Fruit fly (Drosophila melanogaster): ENCODE results near the gene Rad9.
A peak's percentile ranks its signal among the peaks of the same experiment; 100 is the strongest.

Gene Rad9

DNA sequence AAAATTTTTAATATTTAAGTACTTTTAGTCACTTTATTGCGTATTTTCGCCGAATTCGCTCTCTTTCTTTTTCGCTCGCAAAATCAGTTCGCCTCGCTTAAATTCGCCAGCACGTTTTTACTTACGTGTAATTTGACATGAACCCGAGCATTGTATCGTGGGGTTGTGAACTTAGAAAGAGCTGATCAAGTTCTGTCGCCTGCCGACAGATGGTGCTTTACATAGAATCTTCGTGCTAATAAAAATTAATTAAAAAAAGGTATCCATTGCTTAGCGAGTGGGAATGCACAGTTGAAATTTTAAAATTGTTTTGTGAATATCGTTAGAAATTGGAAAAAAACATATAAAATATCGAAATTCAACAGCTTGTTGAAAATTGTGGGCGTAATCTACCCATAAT is 23.9 kb downstream of the Rad9 start:
- TF ChIP-seq CTCF (optimal IDR thresholded peaks at IDR 0.05) = peak; percentile 93 to 98
- TF ChIP-seq CG8478 (optimal IDR thresholded peaks at IDR 0.05) = no peak

DNA sequence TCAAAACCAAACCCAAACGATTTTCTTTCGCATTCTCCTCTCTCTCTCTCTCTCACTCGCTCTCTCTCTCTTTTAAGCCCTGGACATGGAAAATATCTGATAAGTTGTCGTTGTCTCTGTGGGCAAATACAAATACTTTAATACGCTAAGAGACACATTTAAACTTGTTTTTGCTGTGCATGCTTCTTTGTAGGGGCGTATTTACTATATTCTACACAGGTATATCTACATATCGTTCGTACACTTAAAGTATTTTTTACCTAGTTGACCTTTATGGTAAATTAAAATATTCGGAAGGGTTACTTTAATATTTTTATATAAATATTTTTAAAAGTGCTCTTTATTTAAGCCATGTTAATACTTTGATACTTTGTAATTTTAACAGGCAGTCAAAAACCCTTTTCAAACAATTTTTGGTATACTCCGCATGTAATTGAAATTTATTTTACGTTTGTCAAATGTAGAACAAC is 26.0 kb downstream of the Rad9 start:
- TF ChIP-seq CTCF (optimal IDR thresholded peaks at IDR 0.05) (no peak), CG8478 (optimal IDR thresholded peaks at IDR 0.05) (no peak)

DNA sequence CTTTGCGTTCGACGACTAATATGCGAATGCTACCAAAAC is 26.3 kb downstream of the Rad9 start, which contains the start of gene Indy:
Gene Indy (minus strand): TSS at position 35 of the 39 bp plus-strand sequence.
- TF ChIP-seq CG8478 (optimal IDR thresholded peaks at IDR 0.05) (no peak), CTCF (optimal IDR thresholded peaks at IDR 0.05) (no peak)

DNA sequence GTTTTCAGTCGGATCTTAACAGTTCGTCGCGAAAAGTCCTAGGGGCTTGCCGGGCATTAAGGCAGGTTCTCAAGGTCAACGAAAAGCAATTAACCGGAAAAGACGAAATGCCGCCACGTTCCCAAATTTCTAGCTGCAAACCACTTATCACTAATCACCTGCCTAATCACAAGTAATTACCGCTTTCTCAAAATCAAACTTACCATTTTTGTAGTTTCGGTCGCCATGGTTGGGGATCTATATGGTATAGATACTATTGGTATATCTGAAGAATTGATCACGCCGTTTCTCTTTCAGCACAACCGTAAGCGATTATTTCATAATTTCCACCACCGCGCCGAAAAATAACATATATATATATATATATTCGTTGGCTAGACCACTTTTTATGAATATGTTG is 26.5 kb downstream of the Rad9 start:
- TF ChIP-seq CG8478 (optimal IDR thresholded peaks at IDR 0.05) (no peak), CTCF (optimal IDR thresholded peaks at IDR 0.05) (no peak)

DNA sequence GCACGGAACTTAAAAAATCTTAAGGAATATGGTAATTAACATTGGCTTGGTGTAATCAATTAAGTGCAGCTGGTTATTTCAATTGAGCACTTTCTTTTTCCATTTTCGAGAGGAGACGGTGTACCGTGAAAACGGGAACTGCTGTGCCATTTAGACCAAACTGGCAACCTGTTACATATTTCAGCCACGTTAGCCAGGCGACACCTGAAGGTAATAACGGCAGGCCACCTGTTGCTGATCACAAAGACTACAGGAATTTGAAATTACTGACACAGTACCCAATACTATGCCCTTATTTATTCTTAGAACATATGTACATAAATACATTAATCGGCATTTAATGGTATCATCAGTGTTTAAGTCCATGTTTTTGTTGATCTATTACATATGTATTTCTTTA is 30.1 kb downstream of the Rad9 start:
- TF ChIP-seq CG8478 (optimal IDR thresholded peaks at IDR 0.05) (no peak), CTCF (optimal IDR thresholded peaks at IDR 0.05) (peak; percentile 53 to 61)

DNA sequence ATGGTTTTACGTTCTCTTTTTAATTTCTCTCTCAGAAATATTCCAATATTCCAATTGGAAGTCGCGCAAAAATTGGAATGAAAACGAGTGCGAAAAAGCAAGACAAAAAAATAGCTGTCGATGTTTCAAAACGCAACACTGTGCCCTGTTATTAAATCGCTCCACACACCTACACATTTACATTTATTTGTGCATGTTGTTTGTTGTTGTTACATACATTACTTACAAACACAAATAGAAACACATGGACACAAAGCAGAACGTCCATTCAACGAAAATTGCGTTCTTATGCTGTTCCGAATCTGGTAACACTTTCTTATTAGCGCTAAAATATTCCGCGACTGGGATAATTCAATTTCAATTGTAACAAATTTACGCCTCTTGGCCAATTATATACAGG is 31.1 kb downstream of the Rad9 start:
- TF ChIP-seq CTCF (optimal IDR thresholded peaks at IDR 0.05) (peak in 1 of 2 experiments; percentile 46), CG8478 (optimal IDR thresholded peaks at IDR 0.05) (no peak)

DNA sequence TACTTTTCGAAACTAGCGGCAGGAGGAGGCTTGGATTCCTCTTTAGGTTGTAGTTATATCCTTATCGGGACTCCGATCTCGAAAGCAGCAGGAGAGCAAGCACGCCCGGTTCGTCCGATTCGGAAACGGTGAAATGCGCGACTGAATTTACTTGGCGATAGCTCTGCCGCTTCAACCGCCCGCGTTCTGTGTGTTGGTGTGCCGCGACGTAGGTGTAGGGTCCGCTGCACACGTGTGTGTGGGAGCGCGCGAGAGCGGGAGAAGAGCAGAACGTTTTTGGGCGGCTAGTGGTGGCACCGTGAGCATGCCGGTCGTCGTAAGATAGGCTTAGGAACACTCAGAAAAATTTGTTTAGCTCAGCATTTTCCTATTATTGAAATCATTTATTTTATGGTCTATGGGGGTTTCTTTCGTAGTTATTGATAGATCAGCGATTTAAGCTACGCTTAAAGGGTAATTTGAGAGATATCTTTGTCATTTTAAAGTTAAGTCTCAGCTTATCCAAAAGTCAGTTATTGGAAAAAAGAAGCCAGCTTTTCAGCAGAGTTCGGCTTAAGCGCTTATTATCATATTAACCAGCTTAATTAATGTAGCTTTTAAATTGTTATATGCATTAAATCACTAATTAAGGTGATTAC is 31.9 kb downstream of the Rad9 start:
- TF ChIP-seq CG8478 (optimal IDR thresholded peaks at IDR 0.05) (no peak), CTCF (optimal IDR thresholded peaks at IDR 0.05) (no peak)

DNA sequence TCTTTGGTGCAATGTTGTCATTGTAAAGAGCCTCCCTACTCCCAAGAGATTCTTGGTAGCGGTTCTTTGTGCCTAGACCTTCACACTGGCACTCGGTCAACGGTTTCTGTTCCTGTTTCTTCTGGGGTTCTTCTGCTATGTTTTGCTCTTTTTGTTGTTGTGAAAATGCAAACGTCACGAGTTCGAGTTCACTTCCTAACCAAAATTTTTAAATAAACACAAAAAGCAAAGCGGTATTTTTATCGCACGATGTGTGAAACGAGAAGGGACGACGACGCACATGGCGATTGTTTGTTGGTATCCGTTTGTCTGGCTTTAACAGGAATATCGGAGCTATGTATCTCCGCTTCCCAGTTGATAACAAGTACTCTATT is 32.4 kb downstream of the Rad9 start:
- TF ChIP-seq CG8478 (optimal IDR thresholded peaks at IDR 0.05) (no peak), CTCF (optimal IDR thresholded peaks at IDR 0.05) (no peak)

DNA sequence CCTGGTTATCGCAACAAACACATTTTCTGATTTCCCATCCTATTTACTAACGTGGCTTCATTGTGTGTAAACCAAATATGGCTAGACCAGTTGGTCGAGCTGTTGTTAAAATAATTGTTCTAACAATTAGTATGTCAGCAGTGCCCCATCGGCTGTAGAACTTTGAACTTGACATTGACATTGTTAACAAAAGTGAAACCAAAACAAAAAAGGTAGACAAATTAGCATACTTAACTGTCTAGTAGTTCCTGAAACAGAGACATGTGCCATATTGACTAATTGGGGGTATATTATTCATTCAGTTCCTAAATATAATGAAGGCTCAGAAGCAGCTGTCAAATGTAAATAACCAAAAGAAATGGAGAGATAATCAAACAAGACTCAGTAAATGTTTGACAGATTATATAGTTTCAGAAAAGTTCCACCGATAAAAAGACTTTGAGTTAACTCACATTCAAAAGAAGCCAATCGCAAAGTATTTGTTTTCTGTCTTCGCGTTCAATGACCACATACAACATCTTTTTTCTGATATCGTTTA is 34.6 kb downstream of the Rad9 start:
- no peak for TF ChIP-seq CTCF (optimal IDR thresholded peaks at IDR 0.05)
- TF ChIP-seq CG8478 (optimal IDR thresholded peaks at IDR 0.05) = no peak

DNA sequence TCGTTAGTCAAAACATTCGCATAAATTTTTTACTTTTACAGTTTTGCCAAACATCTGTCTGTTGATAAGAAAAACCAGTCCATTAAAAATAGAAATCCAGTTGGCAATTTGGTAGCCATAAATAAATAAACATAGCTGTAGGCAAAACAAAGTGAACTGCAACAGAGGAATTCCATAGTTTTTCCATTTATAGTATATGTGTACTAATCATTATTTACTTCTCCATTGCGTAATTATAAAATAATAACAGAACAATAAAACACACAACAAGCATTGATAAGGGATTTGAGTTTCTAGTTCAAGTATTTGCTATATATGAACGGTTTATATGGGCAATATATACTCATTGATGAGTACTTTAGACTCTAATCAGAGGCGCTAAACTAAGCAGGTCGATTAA is 35.7 kb downstream of the Rad9 start:
- TF ChIP-seq CG8478 (optimal IDR thresholded peaks at IDR 0.05) (no peak), CTCF (optimal IDR thresholded peaks at IDR 0.05) (no peak)

DNA sequence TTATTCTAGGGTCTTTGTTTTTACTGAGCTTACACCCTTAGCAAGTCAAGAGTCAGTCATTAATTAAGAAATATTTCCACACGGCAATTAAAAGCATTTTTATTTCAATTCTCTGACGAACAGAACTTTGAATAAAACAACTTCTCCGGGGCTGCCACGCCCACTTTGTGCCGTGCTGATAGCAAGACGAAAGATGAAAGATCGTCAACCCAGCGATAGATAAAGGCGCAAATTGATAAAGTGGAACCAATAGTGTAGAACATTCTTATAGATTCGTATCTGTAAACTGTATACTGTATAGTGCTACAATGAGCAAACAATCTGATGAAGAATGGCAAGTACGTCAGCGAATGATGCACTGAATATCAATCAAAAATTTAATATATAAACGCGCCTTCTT is 37.4 kb downstream of the Rad9 start:
- no peak for TF ChIP-seq CG8478 (optimal IDR thresholded peaks at IDR 0.05)

DNA sequence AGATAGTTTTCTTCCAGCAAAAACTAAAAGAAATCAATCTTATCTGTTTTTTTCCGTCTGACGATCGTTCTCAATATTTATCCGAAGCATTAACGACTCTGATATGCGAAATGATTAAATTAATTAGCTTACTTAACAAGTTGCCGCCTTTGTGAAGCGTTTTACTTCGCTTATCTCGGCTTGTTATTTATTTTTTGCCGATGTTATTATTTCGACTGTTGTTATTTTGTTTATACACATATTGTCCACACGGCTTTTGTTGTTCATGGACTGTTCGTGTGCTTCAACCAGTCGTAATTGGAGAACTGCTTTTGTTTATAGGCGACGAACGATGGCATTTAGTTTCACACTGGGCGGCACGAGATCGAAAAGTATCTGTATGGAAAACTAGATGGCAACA is 39.1 kb downstream of the Rad9 start:
- TF ChIP-seq CTCF (optimal IDR thresholded peaks at IDR 0.05) (no peak), CG8478 (optimal IDR thresholded peaks at IDR 0.05) (no peak)

DNA sequence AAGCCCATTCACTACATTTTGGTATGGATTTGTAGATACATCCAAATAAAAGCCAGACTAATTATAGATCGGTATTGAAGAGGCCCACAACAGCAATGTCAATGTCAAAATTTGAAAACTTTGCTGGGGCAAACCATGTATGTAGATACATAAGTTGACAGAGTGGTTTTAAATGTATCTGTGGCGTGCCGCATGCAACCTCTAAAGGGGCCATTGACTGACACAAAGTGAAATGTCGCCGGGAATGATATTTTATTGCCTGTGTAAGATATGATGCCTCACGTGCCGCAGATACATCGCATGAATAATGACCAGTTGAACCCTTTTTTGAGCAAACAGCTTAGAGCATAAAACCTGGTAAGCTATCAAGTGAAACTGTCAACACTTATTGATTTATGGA is 39.6 kb downstream of the Rad9 start:
- TF ChIP-seq CTCF (optimal IDR thresholded peaks at IDR 0.05) (no peak), CG8478 (optimal IDR thresholded peaks at IDR 0.05) (no peak)

DNA sequence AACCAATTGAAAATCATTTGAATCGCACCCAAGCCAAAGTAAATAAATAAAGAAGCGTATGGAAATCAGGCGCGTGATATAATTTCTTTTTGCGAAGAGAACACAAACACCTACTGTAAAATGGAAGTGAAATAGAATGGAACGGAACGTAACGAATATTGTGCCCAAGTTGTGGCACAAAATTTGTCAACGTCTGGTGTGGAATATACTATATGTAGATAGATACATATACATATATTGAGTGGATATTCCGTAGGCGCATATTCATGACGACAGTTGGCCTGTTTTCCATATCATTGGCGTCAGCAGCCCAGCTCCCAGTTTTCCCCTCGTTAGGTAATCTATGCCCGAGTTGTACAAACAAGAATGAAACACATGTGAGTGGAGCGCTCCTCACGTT is 40.2 kb downstream of the Rad9 start:
- no peak for TF ChIP-seq CG8478 (optimal IDR thresholded peaks at IDR 0.05)
- no peak for TF ChIP-seq CTCF (optimal IDR thresholded peaks at IDR 0.05)

DNA sequence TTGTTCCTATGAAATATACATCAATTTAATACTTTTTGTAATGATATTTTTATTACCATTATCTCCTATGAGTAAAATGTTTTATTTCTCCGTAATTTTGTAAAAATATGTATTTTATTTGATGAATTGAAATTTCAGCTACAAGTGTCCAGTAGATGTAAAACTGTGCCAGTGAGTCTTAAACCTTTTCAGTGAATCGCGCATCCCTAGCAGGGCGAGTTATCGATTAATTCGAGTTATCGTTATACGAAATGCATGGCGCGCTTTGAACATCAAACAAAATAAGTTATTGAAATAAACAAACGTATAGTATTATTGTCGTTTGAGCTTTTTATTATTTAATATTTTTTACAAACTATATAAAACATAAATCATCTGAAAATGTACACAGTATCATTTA is 44.0 kb downstream of the Rad9 start:
- peak in 1 of 2 experiments; percentile 53 for TF ChIP-seq CTCF (optimal IDR thresholded peaks at IDR 0.05)
- TF ChIP-seq CG8478 (optimal IDR thresholded peaks at IDR 0.05) = no peak

DNA sequence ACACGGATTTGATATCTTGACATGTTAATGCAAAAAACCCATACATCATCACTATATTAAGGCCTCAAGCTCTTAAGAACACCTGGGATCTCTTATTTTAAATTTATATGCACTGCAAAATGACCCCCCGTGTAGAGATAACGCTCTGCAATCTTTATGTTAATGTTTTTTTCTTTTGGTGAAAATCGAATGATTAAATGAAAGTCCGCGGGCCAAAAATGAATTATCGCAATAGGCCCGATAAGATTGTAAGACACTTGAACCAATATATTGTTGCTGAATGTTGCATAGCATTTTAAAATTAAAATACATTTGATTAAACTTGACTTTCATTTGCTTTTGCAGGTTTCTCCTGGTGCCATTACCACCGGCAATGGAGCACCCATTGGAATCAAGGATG is 46.4 kb downstream of the Rad9 start:
- no peak for TF ChIP-seq CG8478 (optimal IDR thresholded peaks at IDR 0.05)
- no peak for TF ChIP-seq CTCF (optimal IDR thresholded peaks at IDR 0.05)

DNA sequence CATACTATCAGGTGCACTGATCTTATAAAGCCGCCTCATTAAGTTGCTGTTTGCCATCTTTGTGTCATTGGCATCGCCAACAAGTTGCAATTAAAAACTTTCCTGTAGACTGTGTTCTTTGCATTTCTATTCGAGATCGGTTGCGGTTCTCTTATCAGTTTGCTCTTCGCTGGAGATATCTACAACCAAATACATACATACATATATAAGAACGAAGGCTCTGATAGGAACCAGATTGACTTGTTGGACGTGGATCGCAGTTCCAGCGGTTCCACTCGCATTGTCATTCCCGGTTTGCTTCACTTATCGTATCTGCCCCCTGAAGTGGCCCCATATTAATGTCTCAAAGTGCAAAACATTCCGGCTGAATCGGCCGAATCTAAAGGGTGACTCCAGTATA is 47.5 kb downstream of the Rad9 start:
- no peak for TF ChIP-seq CTCF (optimal IDR thresholded peaks at IDR 0.05)
- no peak for TF ChIP-seq CG8478 (optimal IDR thresholded peaks at IDR 0.05)

All from S2 (cell line).